Fruit fly (Drosophila melanogaster): Measurements from ENCODE around the gene CG13784.

Gene CG13784

DNA sequence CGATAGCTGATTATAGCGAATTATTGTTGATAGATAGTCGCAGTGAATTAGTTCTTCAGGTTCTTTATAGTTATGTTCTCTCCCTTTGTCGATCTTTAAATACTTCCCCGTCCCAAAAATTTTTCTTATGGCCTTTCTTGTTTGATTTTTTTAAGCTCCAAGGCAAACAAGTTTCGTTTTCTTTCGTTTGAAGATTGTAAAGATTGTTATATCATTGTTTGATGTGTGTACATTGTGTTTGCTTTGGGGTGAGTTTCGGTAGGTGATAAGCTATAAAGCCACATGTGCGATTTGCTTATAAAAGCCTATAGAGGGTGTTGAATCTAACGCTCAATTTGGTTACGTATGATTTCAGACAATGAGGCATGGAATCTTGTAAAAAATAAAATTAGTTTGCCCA, 61.0 kb downstream of the CG13784 start (continued):
- TF ChIP-seq CG4282 (GFP tag; optimal IDR thresholded peaks at IDR 0.05) (no peak), CG10979 (tag; optimal IDR thresholded peaks at IDR 0.05) (no peak), CG4424 (GFP tag; optimal IDR thresholded peaks at IDR 0.05) (no peak), CG7839 (tag; optimal IDR thresholded peaks at IDR 0.05) (no peak), CG8290 (GFP tag; optimal IDR thresholded peaks at IDR 0.05) (peak; percentile 48), CG8290 (tag; optimal IDR thresholded peaks at IDR 0.05) (peak in 1 of 2 experiments; percentile 12), slp2 (GFP tag; optimal IDR thresholded peaks at IDR 0.05) (no peak), CG3065 (GFP tag; optimal IDR thresholded peaks at IDR 0.05) (no peak), Side (GFP tag; optimal IDR thresholded peaks at IDR 0.05) (peak; percentile 10), wek (GFP tag; optimal IDR thresholded peaks at IDR 0.05) (peak; percentile 33), CG1024 (GFP tag; IDR thresholded peaks at IDR 0.05) (no peak), CG18619 (GFP tag; optimal IDR thresholded peaks at IDR 0.05) (no peak), CG6175 (GFP tag; IDR thresholded peaks at IDR 0.05) (no peak), Six4 (GFP tag; optimal IDR thresholded peaks at IDR 0.05) (no peak), Trl (optimal IDR thresholded peaks at IDR 0.05) (no peak), Trl (GFP tag; optimal IDR thresholded peaks at IDR 0.05) (peak; percentile 74), CG11504 (tag; optimal IDR thresholded peaks at IDR 0.05) (peak; percentile 33), Dref (GFP tag; IDR thresholded peaks at IDR 0.05) (no peak), CG14441 (GFP tag; IDR thresholded peaks at IDR 0.05) (no peak), CG3838 (GFP tag; optimal IDR thresholded peaks at IDR 0.05) (peak; percentile 2), CG1233 (GFP tag; optimal IDR thresholded peaks at IDR 0.05) (peak; percentile 8), CrebB (tag; optimal IDR thresholded peaks at IDR 0.05) (no peak), en (GFP tag; optimal IDR thresholded peaks at IDR 0.05) (peak; percentile 43), crol (GFP tag; IDR thresholded peaks at IDR 0.05) (no peak), Hr78 (GFP tag; optimal IDR thresholded peaks at IDR 0.05) (peak in 1 of 2 experiments; percentile 13), Med (GFP tag) (peak; percentile 54), CG11560 (tag; IDR thresholded peaks at IDR 0.05) (no peak), hkb (optimal IDR thresholded peaks at IDR 0.05) (no peak), hkb (GFP tag; IDR thresholded peaks at IDR 0.05) (peak; percentile 22; the same call in 1 of the 2 replicates), CG10274 (GFP tag; optimal IDR thresholded peaks at IDR 0.05) (no peak), CG2116 (GFP tag; optimal IDR thresholded peaks at IDR 0.05) (no peak), Fer1 (GFP tag; optimal IDR thresholded peaks at IDR 0.05) (no peak), CG6813 (GFP tag; optimal IDR thresholded peaks at IDR 0.05) (peak; percentile 5), NC2β (GFP tag; optimal IDR thresholded peaks at IDR 0.05) (no peak), Gug (GFP tag; IDR thresholded peaks at IDR 0.05) (no peak), CG7357 (GFP tag; IDR thresholded peaks at IDR 0.05) (no peak), gcm2 (GFP tag; optimal IDR thresholded peaks at IDR 0.05) (no peak), jumu (GFP tag; optimal IDR thresholded peaks at IDR 0.05) (peak; percentile 14), CG4730 (GFP tag; IDR thresholded peaks at IDR 0.05) (no peak), CG7745 (tag; optimal IDR thresholded peaks at IDR 0.05) (peak; percentile 52), grn (GFP tag; optimal IDR thresholded peaks at IDR 0.05) (peak; percentile 37), CG3163 (GFP tag; optimal IDR thresholded peaks at IDR 0.05) (no peak), CG8089 (GFP tag; optimal IDR thresholded peaks at IDR 0.05) (no peak), danr (GFP tag; IDR thresholded peaks at IDR 0.05) (no peak), CG3281 (GFP tag; optimal IDR thresholded peaks at IDR 0.05) (no peak), CG6791 (GFP tag; IDR thresholded peaks at IDR 0.05; ENCODE audit: partially characterized antibody) (no peak), gt (GFP tag; IDR thresholded peaks at IDR 0.05) (no peak), lmd (GFP tag; IDR thresholded peaks at IDR 0.05) (no peak), pzg (GFP tag; optimal IDR thresholded peaks at IDR 0.05) (no peak), Sox102F (GFP tag; optimal IDR thresholded peaks at IDR 0.05) (peak; percentile 33), chm (GFP tag; IDR thresholded peaks at IDR 0.05) (no peak), CG16813 (GFP tag; IDR thresholded peaks at IDR 0.05; ENCODE audit: partially characterized antibody) (no peak), CG12942 (GFP tag; optimal IDR thresholded peaks at IDR 0.05) (no peak)

All from whole organism, embryonic.